Worm (Caenorhabditis elegans): ENCODE data around the gene F41G3.5.

DNA sequence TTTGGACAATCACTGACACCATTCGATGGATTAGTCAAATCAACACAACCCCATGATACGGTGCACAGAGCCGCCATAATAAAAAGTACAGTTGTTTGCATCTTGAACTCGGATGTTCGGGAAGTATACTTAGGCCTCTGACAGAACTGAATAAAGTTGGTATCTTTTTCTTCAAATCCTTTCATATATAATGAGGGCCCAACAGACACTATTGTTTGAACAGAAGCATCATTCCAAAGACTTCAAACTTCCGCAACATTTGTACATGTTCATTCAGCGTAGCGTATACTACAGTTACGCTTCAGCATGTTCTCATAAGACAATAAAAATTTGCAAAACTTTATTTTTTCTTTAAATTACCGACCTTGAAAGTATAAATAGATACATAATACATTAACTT, 5.5 kb downstream of the F41G3.5 start, which contains the start of gene F41G3.19:
- TF ChIP-seq ceh-14 (tag; optimal IDR thresholded peaks at IDR 0.05) (no peak), Y22D7AL.16 (tag; optimal IDR thresholded peaks at IDR 0.05) (no peak), C38D4.7 (GFP tag; optimal IDR thresholded peaks at IDR 0.05) (no peak)

Data from whole organism, late embryonic.